Fruit fly (Drosophila melanogaster) ovary, adult (tissue): ENCODE results near the gene CG11760.
A peak's percentile ranks its signal among the peaks of the same experiment; 100 is the strongest.

Experiments
- CG17801 ChIP-seq: fragments of 200-800 bp; optimal IDR thresholded peaks from 2 replicates; lab custom pipeline; 2019; ENCODE audit warnings: missing biosample characterization, mild to moderate bottlenecking, missing genetic modification characterization, moderate library complexity; ENCODE audit not compliant: partially characterized antibody

CG11760 gene

DNA sequence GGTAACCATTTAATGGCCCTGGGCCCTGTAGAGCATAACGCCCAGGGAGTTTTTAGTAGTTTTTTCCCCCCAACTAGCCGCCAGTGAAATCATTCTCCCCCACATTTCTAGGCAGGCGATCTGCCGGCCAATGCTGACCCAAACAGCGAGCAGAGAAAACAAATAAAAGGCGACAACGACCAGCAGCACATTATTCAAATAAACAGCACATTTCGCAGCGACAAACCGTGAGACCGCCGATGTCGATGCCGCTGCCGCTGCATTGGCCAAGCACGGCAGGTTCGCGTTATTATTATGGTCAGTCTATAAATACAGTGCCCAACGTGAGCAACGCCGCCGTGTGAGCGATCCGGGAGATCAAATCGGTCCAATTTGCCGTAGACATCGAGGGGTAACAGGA is at the start of gene CG11760:
CG11760 (plus strand) TSS at position 301 of the 400 bp plus-strand sequence.
- no peak for TF ChIP-seq CG17801 (GFP tag; lab: Kevin White, UChicago)

DNA sequence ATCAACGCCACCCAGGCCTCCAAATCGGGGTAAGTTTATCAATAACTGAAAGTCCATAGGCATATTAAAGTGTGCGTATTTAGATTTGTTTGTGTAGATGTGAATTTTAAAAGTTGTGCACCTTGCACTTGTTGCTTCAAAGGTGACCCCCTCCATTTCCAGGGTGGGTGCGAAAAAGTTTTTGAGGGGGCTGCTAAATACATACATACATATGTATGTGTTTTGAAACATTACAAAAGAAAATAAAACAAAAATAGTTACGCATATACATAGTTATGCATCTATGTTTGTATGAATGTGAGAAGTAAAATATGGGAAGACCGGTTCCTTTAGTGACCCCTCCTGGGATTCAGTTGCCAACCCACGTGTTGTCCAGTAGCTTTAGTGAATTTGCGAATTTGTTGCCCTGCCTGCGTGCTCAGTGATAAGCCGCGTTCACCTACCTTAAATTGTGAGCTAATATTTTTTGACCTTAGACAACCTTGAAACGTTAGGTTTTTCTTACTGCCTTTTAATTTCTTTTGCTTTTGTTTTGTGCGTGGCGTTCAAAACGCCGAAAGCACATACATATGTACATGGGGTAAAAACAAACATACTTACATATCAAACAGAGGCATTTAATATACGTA is 49.0 kb upstream of the CG11760 start:
- no peak for TF ChIP-seq CG17801 (GFP tag; lab: Kevin White, UChicago)

DNA sequence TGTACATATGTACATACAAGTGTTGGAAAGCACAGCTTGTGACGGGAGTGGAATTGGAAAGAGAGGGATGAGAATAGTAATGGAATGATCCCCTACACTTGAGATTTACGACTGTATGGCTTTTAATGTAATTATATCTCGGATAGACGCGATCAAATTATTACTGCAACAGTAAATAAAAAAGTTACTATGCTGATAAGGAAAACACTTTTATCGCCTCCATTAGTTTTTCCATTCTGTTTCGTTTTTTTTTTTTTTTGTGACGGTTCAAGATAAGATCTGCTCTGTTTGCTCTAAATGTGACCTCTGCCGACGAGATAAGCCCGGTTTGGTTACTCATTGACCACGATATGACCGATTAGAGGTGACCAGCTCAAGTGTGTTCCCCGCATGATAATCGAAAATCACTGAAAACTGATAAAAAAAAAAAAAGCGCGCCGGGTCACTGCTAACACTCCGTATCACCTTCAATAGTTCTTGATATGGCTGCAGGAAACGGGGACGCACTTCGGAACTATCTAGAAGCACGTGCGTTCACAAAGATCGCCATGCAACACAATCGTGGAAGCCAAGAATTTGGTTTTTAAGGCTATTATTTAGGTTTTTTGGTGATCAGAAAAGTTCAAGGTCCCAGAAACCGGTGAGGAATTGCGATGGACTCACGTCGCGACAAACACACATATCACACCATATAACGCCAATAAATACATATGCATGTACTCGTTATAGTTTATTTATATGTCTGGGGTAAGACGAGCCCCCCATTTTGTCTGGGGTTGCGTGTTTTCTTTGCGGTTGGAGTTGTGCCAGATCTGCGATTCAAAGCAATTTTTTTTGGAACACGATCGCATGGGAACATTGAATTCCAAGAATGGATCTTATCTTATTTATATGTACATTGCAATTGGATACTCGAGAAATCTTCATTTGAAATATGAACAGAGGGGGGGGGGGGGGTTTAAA is 48.2 kb upstream of the CG11760 start, which contains the start of gene p:
p (minus strand) TSS at position 156 of the 963 bp plus-strand sequence.
- TF ChIP-seq CG17801 (GFP tag; lab: Kevin White, UChicago) = peak; percentile 62

DNA sequence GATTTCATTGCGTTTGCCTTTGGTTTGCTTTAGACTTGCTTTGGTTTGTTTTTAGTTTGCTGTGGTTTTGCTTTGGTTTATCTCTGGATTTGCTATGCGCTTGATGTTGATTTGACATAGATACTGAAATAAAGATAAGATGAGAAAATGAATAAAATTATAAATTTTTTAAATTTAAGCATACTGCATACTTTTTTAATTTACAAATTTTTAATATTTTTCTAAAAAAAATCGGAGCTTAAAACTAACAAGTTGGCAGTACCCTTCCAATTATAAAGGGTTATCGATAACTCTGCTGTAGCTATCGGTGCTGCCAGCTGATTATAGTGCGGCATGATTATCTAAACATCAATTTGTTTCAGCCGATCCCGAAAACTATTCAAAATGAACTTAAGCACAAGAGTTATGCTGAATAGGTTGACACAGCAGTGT is 45.2 kb upstream of the CG11760 start, which contains the start of gene mRpL19:
mRpL19 (plus strand) TSS at position 307 of the 432 bp plus-strand sequence.
- peak; percentile 78 for TF ChIP-seq CG17801 (GFP tag; lab: Kevin White, UChicago)

DNA sequence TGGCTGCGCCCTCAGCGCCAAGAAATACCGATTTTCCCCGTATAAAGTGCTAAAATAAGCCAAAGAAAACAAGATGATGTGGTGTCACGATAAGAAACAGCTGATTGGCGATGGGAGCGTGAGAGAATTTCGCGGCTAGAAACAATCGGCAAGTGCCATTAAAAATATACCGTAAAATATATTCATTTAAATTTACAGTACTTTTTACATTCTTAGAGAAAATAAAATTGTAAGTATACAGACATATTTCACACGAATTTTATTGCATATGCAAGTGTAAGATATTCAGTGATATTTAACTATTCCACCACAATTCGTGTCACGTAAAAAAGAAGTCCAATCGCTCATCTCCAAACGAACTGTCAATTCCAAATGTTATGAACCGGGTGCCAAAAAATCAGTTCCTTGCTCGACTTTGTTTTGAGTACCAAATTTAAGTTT is 42.4 kb upstream of the CG11760 start, which contains the start of the genes Unc50, CG11755 and CG8043:
Unc50 (minus strand) TSS at position 54 of the 441 bp plus-strand sequence.
CG11755 (plus strand) TSS at position 356 of the 441 bp plus-strand sequence.
CG8043 (plus strand) TSS at position 356 of the 441 bp plus-strand sequence.
- TF ChIP-seq CG17801 (GFP tag; lab: Kevin White, UChicago) = peak; percentile 88

DNA sequence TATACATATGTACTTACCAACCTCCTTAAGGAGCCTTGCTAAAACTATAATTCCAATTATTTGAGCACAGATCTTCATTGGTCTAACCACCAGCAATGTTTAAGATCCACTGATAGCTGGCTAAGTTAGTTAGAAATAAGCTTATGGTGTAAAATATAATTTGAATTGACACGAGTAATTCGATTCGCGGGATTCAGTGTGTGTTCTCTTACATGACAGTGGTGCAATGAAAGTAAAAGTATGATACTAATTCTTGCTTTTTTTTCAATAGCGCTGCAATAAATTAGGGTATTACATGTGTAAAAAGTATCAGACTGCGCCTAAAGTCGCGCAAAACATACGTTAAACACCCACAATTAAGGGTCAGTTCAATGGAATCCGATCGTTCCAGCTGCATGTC is 39.1 kb upstream of the CG11760 start, which contains the start of gene CG33325:
CG33325 (minus strand) TSS at position 101 of the 400 bp plus-strand sequence.
- TF ChIP-seq CG17801 (GFP tag; lab: Kevin White, UChicago) = no peak

DNA sequence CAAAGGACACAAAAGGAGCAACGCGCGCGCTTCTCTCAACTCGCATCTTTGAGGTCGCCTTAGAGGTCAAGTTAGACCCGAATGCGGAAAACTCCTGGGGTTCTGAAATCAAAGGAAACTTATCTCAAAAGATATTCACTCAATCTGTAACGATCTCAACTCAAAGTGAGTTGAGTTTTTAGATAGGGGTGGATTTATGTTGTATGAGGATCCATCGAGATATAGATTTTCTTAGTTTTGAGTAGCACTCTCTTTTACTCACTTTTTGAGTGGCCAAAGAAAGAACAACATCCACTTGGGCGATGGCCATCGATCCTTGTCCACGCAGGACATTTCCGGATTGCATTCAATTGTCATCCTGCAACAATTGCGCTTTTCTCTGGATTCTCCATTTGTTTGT is 38.4 kb upstream of the CG11760 start:
- no peak for TF ChIP-seq CG17801 (GFP tag; lab: Kevin White, UChicago)

DNA sequence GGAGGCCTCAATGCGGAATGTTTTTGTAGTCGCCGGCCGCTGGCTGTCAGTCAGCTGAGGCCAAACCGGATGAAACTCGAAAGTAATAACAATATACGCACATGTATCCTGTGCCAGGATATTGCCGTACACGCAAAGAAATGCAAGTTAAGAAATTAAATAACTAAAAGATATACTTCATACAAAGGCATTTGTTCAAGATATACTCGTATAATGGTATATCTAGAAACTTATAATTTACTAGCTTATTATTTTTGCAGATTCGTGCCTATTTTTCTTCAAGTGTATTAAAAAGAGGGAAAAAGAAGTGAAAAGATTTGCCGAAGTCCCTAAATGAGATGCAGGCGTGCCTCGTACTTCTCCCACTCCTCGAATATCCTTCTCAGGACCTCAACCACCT is 35.7 kb upstream of the CG11760 start:
- no peak for TF ChIP-seq CG17801 (GFP tag; lab: Kevin White, UChicago)

DNA sequence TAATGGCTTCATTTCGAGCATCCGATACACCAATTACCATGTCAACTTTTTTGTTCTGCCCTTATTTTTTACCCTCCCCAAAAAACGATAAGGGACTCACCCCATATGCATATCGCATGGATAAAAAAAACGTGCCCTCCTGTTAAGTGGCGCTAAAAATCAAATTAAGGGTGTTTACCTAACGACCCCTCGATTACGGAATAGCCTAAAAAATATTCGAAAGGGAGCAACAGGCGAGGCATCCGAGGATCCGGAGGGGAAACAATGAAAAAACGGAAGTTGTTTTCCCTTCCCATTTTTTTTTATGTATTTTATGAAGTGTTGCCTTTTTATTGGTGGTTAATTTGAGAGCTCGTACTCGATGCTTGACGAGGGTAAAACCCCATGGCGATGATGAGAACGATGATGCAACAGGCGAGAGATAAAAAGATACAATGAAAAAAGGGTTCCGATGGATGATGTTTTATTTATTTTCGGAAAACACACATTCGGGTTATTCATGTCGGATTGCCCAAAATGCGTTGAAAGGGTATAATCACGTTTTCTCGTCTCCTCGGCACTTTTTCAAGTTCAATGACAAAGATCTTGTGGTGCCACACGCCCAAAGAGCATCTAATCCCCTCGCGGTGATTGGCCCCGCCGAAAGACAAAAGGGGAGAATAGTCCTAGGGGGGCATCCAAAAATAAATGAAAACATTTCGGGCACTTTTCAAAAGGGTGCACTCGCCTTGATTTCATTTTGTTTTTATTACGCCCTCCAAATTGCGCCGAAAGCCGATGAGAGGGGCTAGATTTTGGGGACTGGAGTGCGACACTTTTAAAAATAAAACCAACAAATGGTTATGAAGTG is 34.4 kb upstream of the CG11760 start, which contains the start of gene CG44227:
CG44227 (minus strand) TSS at position 849 of the 850 bp plus-strand sequence.
- TF ChIP-seq CG17801 (GFP tag; lab: Kevin White, UChicago) = no peak

DNA sequence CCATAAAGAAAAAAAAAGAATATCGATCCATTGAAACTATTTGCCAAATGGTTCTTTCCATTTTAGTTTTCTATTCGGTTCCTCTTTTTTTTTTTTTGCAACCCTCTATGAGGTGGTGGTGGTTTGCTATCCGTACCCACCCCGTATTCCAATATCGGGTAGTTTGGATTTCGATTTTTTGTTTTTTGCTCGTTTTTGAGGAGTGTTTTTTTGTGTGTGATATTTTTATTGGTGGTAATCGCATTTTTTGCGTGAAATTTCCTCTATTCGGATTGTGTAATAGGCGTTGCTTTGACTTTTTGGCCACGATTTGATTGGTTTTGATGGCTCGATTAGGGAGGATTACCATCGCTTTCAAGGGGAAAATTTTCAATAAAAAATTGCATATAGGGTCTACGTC is 32.6 kb upstream of the CG11760 start:
- TF ChIP-seq CG17801 (GFP tag; lab: Kevin White, UChicago) = no peak

DNA sequence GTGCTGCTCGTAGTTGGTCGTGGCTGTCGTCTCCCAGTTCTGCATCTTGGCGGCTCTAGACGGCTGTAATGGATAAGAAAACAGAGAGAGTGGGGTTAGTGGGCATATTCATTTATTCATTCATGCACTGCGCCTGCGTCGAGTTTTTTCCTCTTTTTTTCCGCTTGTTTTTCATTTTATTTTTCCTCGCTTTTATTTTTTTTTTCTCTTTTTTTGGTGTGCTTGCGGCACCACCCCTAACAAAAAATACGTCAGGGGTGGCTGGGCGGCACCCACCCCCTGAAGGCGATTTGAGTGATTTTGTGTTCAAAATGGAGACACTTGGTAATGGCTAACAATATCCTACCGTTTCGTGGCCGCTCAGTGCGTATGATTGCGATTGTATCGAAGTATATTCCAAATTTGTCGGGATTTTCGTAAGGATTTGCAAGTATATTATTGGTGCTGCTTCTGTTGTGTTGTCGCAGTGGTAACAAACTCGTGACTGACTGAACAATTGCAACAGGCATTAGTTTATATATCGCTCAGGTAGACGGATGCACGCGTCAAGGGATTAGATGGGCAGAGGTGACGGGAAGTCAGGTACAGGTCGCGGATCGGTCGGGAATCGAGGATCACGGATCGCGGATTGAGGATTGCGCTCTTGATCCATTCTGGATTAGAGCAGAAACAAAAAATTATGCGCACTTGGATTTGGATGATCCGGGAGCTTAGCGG is 24.7 kb upstream of the CG11760 start:
- TF ChIP-seq CG17801 (GFP tag; lab: Kevin White, UChicago) = no peak

DNA sequence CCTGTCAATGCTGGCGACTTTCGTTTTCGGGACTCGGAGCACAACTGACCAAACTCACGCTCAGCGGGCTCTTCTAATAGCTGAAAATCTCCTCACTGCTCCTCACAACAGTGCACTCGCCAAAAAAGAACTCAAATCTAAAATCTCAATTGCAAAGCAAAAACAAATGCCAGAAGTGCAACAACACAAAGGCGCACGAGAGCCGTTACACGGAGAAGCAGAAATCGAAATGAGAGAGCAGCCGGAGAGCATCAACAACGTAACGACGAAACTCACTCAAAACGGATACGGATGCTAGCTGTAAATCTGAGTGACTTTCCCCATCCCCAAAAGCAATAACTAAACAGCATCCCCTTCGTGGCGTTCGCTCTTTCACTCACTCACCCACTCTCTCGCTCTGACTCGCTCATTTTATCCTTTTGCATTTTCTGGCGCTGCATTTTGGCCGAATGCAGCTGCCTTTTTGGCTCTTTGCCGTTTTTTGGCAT is 21.2 kb upstream of the CG11760 start, which contains the start of gene hb:
hb (minus strand) TSS at position 51 of the 488 bp plus-strand sequence.
- no peak for TF ChIP-seq CG17801 (GFP tag; lab: Kevin White, UChicago)

DNA sequence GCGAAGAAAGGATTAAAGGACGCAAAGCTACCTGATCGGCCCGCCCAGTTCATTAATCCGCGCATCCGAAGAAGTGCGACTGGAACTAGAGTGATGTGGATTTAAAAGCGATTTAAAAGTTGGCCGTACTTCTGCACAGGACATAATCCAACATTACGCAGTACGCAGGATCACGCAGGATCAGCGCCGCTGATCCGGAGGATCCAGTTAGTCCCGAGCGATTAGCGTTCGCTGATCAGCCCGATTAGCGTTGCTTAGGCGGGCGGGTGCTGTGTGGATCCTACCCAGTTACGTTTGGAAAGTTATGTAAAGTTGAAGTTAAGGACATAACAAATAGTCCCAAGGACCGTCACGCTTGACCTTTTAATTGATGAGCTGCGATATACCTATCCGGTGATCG is 19.8 kb upstream of the CG11760 start:
- TF ChIP-seq CG17801 (GFP tag; lab: Kevin White, UChicago) = no peak
